Worm (Caenorhabditis elegans): Measurements from ENCODE around the gene ceh-30.

Gene ceh-30

DNA sequence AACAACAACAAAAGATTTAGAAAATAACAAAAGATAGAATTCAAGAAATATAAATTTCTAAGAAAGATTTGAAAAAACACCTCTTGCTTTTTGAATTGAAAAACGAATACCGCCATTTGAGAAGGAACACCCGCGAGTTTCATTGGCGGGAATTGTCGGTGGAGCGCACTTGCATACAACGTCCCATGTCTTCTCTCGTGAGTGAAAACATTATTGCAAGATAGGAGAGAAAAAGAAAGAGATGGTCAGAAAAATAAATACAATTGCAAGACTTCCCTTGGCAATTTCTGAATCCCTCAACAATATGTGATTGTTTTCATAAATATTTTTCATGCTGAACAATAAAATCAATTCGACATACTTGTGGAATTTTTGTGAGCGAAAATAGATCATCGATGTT is 42.8 kb downstream of the ceh-30 start, which contains the start of gene K10B3.5 (continued):
- TF ChIP-seq mcd-1 (GFP tag; IDR thresholded peaks at IDR 0.05): peak; percentile 93
- TF ChIP-seq ceh-40 (GFP tag; IDR thresholded peaks at IDR 0.05): no peak

DNA sequence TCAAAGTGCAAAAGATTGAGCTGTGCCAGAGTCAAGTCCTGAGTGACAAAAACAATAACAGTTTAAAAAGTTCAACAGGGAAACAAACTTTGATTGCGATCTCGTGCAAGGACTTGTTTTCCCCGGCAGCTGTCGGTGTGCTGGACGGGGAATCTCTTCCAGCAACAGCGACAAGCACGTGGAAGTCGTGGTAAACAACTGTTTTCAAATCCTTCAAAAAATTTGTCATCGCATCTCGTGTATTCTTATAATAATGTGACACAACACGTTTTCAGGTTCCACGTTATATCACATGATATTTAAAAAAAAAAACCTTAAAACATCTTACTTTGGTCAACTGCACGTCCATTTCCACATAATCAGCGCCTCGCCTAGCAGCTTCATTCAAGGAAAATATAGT is 45.2 kb downstream of the ceh-30 start:
- no peak for TF ChIP-seq ceh-27 (GFP tag; optimal IDR thresholded peaks at IDR 0.05)
- TF ChIP-seq zfh-2 (GFP tag; conservative IDR thresholded peaks at IDR 0.05): 0 out of 2 replicates have a peak, but pooled peaks have one; percentile 28
- TF ChIP-seq repo-1 (tag; optimal IDR thresholded peaks at IDR 0.05): no peak
- no peak for TF ChIP-seq rcor-1 (GFP tag; IDR thresholded peaks at IDR 0.05)
- no peak for TF ChIP-seq egl-44 (GFP tag; IDR thresholded peaks at IDR 0.05)
- no peak for TF ChIP-seq lsl-1 (GFP tag; optimal IDR thresholded peaks at IDR 0.05)
- no peak for TF ChIP-seq dpff-1 (tag; optimal IDR thresholded peaks at IDR 0.05)
- no peak for TF ChIP-seq ekl-4 (GFP tag; IDR thresholded peaks at IDR 0.05)
- TF ChIP-seq let-607 (tag; optimal IDR thresholded peaks at IDR 0.05): no peak
- no peak for TF ChIP-seq snpc-4 (GFP tag; optimal IDR thresholded peaks at IDR 0.05)
- no peak for TF ChIP-seq snpc-4 (tag; optimal IDR thresholded peaks at IDR 0.05)
- no peak for TF ChIP-seq somi-1 (GFP tag; optimal IDR thresholded peaks at IDR 0.05)
- no peak for TF ChIP-seq cebp-1 (GFP tag; IDR thresholded peaks at IDR 0.05)
- peak; percentile 47 for TF ChIP-seq cebp-1 (tag; optimal IDR thresholded peaks at IDR 0.05)
- TF ChIP-seq hsf-1 (GFP tag; IDR thresholded peaks at IDR 0.05): 0 out of 2 replicates have a peak, but pooled peaks have one; percentile 18
- TF ChIP-seq athp-1 (tag; optimal IDR thresholded peaks at IDR 0.05): no peak
- TF ChIP-seq B0035.1 (tag; optimal IDR thresholded peaks at IDR 0.05): no peak

DNA sequence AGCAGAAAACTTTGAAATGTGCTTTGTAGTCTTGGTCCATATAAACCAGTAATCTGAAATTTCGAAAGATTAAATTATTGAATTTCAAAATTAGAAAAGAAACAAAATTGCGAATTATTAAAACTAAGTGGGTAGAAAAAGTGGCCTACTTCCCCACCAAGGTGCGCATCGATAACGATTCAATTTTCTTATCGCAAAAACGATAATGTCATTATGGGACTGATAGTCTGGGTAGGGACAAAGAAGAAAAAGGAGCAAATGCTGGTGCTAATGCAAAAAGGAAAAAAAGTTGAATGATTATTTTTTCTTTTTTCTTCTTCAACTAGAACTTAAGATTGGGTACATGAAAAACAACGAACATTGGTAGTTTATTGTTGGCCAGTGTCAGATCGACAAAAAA is 47.2 kb downstream of the ceh-30 start, which contains the start of gene gpcp-1:
gpcp-1 (minus strand) TSS at position 53 of the 400 bp plus-strand sequence.
- 0 out of 2 replicates have a peak, but pooled peaks have one; percentile 22 for TF ChIP-seq dox-1 (GFP tag; IDR thresholded peaks at IDR 0.05)
- no peak for TF ChIP-seq K11D2.4 (GFP tag; IDR thresholded peaks at IDR 0.05)
- TF ChIP-seq F55B11.4 (tag; optimal IDR thresholded peaks at IDR 0.05; ENCODE audit: borderline replicate concordance, insufficient read depth): no peak
- peak; percentile 66 for TF ChIP-seq nhr-80 (tag; optimal IDR thresholded peaks at IDR 0.05)
- no peak for TF ChIP-seq lin-54 (GFP tag; optimal IDR thresholded peaks at IDR 0.05)
- TF ChIP-seq snpc-4 (GFP tag; optimal IDR thresholded peaks at IDR 0.05): no peak
- no peak for TF ChIP-seq snpc-4 (tag; optimal IDR thresholded peaks at IDR 0.05)
- no peak for TF ChIP-seq mel-28 (tag; optimal IDR thresholded peaks at IDR 0.05; ENCODE audit: borderline replicate concordance)
- no peak for TF ChIP-seq ztf-6 (GFP tag; IDR thresholded peaks at IDR 0.05)

DNA sequence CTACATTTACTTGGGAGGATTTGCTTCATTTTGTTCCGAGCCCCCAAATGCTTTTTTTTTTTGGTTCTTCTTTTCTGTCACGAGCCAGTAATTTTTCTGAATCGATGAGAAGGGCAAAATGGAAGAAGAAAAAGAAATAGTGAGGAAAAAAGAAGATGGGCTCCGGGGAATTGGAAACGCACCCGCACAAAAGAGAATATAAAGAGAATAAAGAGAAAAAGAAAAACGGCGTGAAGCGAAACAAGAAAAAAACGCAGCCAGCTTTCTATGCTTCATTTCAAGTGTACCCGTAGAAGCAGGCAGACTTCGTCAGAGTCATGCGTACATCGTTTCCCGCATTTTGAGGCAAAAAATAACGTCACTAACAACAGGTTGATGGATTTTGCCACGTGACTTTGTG is 47.7 kb downstream of the ceh-30 start:
- peak in 1 of 3 experiments; percentile 47 for TF ChIP-seq lin-35 (GFP tag; optimal IDR thresholded peaks at IDR 0.05)
- peak; percentile 37 for TF ChIP-seq ZK185.1 (tag; optimal IDR thresholded peaks at IDR 0.05; ENCODE audit: poor library complexity, severe bottlenecking)
- TF ChIP-seq B0336.3 (GFP tag; IDR thresholded peaks at IDR 0.05): no peak

DNA sequence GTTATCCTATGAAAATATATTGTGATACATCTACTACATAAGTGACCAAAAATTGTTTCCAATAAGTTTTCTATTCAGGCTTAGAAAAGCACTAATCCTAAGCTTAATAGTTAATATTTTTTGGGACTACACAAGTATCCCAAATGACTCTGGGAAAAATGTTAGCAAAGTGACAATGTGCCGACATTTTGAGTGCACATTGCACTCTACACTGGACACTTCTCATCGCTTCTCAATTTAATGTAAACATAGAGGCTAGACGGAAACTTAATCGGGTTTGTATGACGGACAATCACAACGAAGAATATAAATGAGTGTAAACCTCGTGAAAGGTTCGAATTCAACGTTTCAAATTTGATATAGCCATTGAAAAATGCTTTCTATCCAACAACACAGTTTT is 48.3 kb downstream of the ceh-30 start:
- TF ChIP-seq athp-1 (tag; optimal IDR thresholded peaks at IDR 0.05): no peak
- no peak for TF ChIP-seq lir-1 (GFP tag; conservative IDR thresholded peaks at IDR 0.05)
- TF ChIP-seq lsy-27 (tag; optimal IDR thresholded peaks at IDR 0.05; ENCODE audit: borderline replicate concordance, insufficient read depth): no peak
- TF ChIP-seq nfyb-1 (GFP tag; IDR thresholded peaks at IDR 0.05): no peak; the same call in 1 of the 2 replicates
- TF ChIP-seq Y56A3A.18 (GFP tag; IDR thresholded peaks at IDR 0.05): 0 out of 2 replicates have a peak, but pooled peaks have one; percentile 9
- TF ChIP-seq repo-1 (tag; optimal IDR thresholded peaks at IDR 0.05): peak; percentile 80
- TF ChIP-seq ama-1 (optimal IDR thresholded peaks at IDR 0.05): peak; percentile 95
- peak in 1 of 2 experiments; percentile 36 for TF ChIP-seq ama-1 (GFP tag; optimal IDR thresholded peaks at IDR 0.05)
- TF ChIP-seq fkh-3 (tag; optimal IDR thresholded peaks at IDR 0.05): no peak
- TF ChIP-seq snpc-1.1 (tag; optimal IDR thresholded peaks at IDR 0.05; ENCODE audit: insufficient read depth): no peak
- TF ChIP-seq rpc-1 (optimal IDR thresholded peaks at IDR 0.05): no peak
- no peak for TF ChIP-seq rpc-1 (tag; optimal IDR thresholded peaks at IDR 0.05)
- no peak for TF ChIP-seq nhr-120 (GFP tag; IDR thresholded peaks at IDR 0.05)
- TF ChIP-seq attf-6 (GFP tag; IDR thresholded peaks at IDR 0.05): no peak
- TF ChIP-seq let-526 (GFP tag; IDR thresholded peaks at IDR 0.05): no peak
- peak; percentile 64; the same call in 1 of the 2 replicates for TF ChIP-seq K11D2.4 (GFP tag; IDR thresholded peaks at IDR 0.05)
- no peak for TF ChIP-seq sea-2 (GFP tag; IDR thresholded peaks at IDR 0.05)

Measured in whole organism, young adult.